Fruit fly (Drosophila melanogaster): ENCODE measurements around the gene Drgx.

dm6 chr2L:3717673-3718235, 55.2 kb downstream of the Drgx start, which contains the start of the genes lectin-24A and Shaw:
- TF ChIP-seq ovo (GFP tag; optimal IDR thresholded peaks at IDR 0.05) (no peak), Clk (GFP tag; optimal IDR thresholded peaks at IDR 0.05) (no peak), CG33017 (tag; optimal IDR thresholded peaks at IDR 0.05) (no peak), CG1620 (GFP tag; optimal IDR thresholded peaks at IDR 0.05) (no peak), CG7101 (tag; optimal IDR thresholded peaks at IDR 0.05) (no peak), CG5204 (GFP tag; optimal IDR thresholded peaks at IDR 0.05) (no peak), CG12768 (GFP tag; optimal IDR thresholded peaks at IDR 0.05) (no peak), Mnt (GFP tag; optimal IDR thresholded peaks at IDR 0.05) (no peak), Hr96 (GFP tag; optimal IDR thresholded peaks at IDR 0.05) (no peak), CG11617 (GFP tag; optimal IDR thresholded peaks at IDR 0.05) (no peak), cic (GFP tag; optimal IDR thresholded peaks at IDR 0.05) (no peak), pad (GFP tag; optimal IDR thresholded peaks at IDR 0.05) (no peak), cnc (optimal IDR thresholded peaks at IDR 0.05) (no peak)
